Fruit fly (Drosophila melanogaster) whole organism, embryonic: ENCODE data around the gene fd96Cb.

Experiments used
- Bteb2 ChIP-seq: fragments of 200-800 bp; sonication (Bioruptor generic); optimal IDR thresholded peaks from 2 replicates; lab custom pipeline; 2016; ENCODE audit warnings: missing biosample characterization, missing genetic modification characterization
- CG10147 ChIP-seq: fragments of 200-800 bp; sonication (Bioruptor generic); optimal IDR thresholded peaks from 2 replicates; lab custom pipeline; 2019; ENCODE audit warnings: missing biosample characterization, mild to moderate bottlenecking, missing genetic modification characterization, moderate library complexity
- CG10543 ChIP-seq: fragments of 200-800 bp; sonication (Bioruptor generic); optimal IDR thresholded peaks from 3 replicates; lab custom pipeline; 2017; ENCODE audit warnings: missing biosample characterization, mild to moderate bottlenecking, missing genetic modification characterization, moderate library complexity
- CG12659 ChIP-seq: fragments of 200-800 bp; sonication (Bioruptor generic); optimal IDR thresholded peaks from 3 replicates; lab custom pipeline; 2017; ENCODE audit warnings: mild to moderate bottlenecking, missing biosample characterization, missing genetic modification reagents, missing genetic modification characterization
- CG12744 ChIP-seq: fragments of 200-800 bp; sonication (Bioruptor generic); optimal IDR thresholded peaks from 2 replicates; lab custom pipeline; 2016; ENCODE audit warnings: missing biosample characterization, missing genetic modification characterization
- CG13296 ChIP-seq: fragments of 200-800 bp; sonication (Bioruptor generic); optimal IDR thresholded peaks from 3 replicates; lab custom pipeline; 2018; ENCODE audit warnings: missing biosample characterization, mild to moderate bottlenecking, missing genetic modification characterization
- CG13424 ChIP-seq: fragments of 200-800 bp; sonication (Bioruptor generic); optimal IDR thresholded peaks from 2 replicates; lab custom pipeline; 2019; ENCODE audit warnings: missing biosample characterization, mild to moderate bottlenecking, missing genetic modification characterization, moderate library complexity
- CG15601 ChIP-seq: fragments of 200-800 bp; sonication (Bioruptor generic); optimal IDR thresholded peaks from 3 replicates; lab custom pipeline; 2019; ENCODE audit warnings: missing biosample characterization, mild to moderate bottlenecking, missing genetic modification characterization, moderate library complexity
- CG1792 ChIP-seq: fragments of 200-800 bp; sonication (Bioruptor generic); optimal IDR thresholded peaks from 2 replicates; lab custom pipeline; 2016; ENCODE audit warnings: missing biosample characterization, missing genetic modification characterization
- CG18262 ChIP-seq: fragments of 200-800 bp; optimal IDR thresholded peaks from 3 replicates; lab custom pipeline; 2019; ENCODE audit warnings: missing biosample characterization, mild to moderate bottlenecking, missing genetic modification characterization, moderate library complexity
- CG18599 ChIP-seq: fragments of 200-800 bp; sonication (Bioruptor generic); optimal IDR thresholded peaks from 3 replicates; lab custom pipeline; 2017; ENCODE audit warnings: missing biosample characterization, missing genetic modification characterization, mild to moderate bottlenecking, moderate library complexity, missing genetic modification reagents
- CG30020 ChIP-seq: fragments of 200-800 bp; optimal IDR thresholded peaks from 2 replicates; lab custom pipeline; 2019; ENCODE audit warnings: missing biosample characterization, mild to moderate bottlenecking, missing genetic modification characterization, moderate library complexity
- CG30403 ChIP-seq: fragments of 200-800 bp; sonication (Bioruptor generic); optimal IDR thresholded peaks from 3 replicates; lab custom pipeline; 2016; ENCODE audit warnings: missing biosample characterization, missing genetic modification characterization
- CG32532 ChIP-seq: fragments of 200-800 bp; sonication (Bioruptor generic); IDR thresholded peaks from 2 replicates; pipeline ENCODE4 v1.3.6; 2022; ENCODE audit warnings: missing biosample characterization, missing genetic modification characterization
- CG6791 ChIP-seq: fragments of 200-800 bp; sonication (Bioruptor generic); IDR thresholded peaks from 3 replicates; pipeline ENCODE4 v1.3.6; 2022; ENCODE audit warnings: missing biosample characterization, missing genetic modification characterization; ENCODE audit not compliant: partially characterized antibody
- CG8290 ChIP-seq, 3 experiments: fragments of 200-800 bp; sonication (Bioruptor generic); optimal IDR thresholded peaks; 2 replicates each; lab custom pipeline; 2016 to 2019; ENCODE audit warnings: missing biosample characterization in 3 of 3, missing genetic modification characterization in 3 of 3, mild to moderate bottlenecking in 2 of 3, moderate library complexity in 1 of 3
- CG9727 ChIP-seq: fragments of 200-800 bp; sonication (Bioruptor generic); optimal IDR thresholded peaks from 3 replicates; lab custom pipeline; 2017; ENCODE audit warnings: missing biosample characterization, mild to moderate bottlenecking, missing genetic modification characterization
- CG9817 ChIP-seq: fragments of 200-800 bp; sonication (Bioruptor generic); optimal IDR thresholded peaks from 2 replicates; lab custom pipeline; 2018; ENCODE audit warnings: missing biosample characterization, mild to moderate bottlenecking, missing genetic modification characterization, moderate library complexity
- Elba2 ChIP-seq: fragments of 200-800 bp; sonication (Bioruptor generic); optimal IDR thresholded peaks from 3 replicates; lab custom pipeline; 2016; ENCODE audit warnings: missing biosample characterization, missing genetic modification characterization
- HLH4C ChIP-seq: fragments of 200-800 bp; sonication (Bioruptor generic); IDR thresholded peaks from 3 replicates; pipeline ENCODE4 v1.3.6; 2022; ENCODE audit warnings: missing biosample characterization, missing genetic modification characterization; ENCODE audit not compliant: partially characterized antibody
- HmgZ ChIP-seq: fragments of 200-800 bp; sonication (Bioruptor generic); optimal IDR thresholded peaks from 2 replicates; lab custom pipeline; 2018; ENCODE audit warnings: missing biosample characterization, mild to moderate bottlenecking, missing genetic modification characterization
- Lim3 ChIP-seq: fragments of 200-800 bp; sonication (Bioruptor generic); IDR thresholded peaks from 2 replicates; pipeline ENCODE4 v1.3.6; 2022; ENCODE audit warnings: missing biosample characterization, missing genetic modification characterization
- Meics ChIP-seq: fragments of 200-800 bp; sonication (Bioruptor generic); optimal IDR thresholded peaks from 2 replicates; lab custom pipeline; 2017; ENCODE audit warnings: missing biosample characterization, mild to moderate bottlenecking, missing genetic modification characterization
- NK7.1 ChIP-seq: fragments of 200-800 bp; sonication (Bioruptor generic); optimal IDR thresholded peaks from 3 replicates; lab custom pipeline; 2016; ENCODE audit warnings: missing biosample characterization, missing genetic modification characterization
- Rfx ChIP-seq: fragments of 200-800 bp; sonication (Bioruptor generic); IDR thresholded peaks from 2 replicates; pipeline ENCODE4 v1.3.6; 2022; ENCODE audit warnings: missing biosample characterization, missing genetic modification characterization
- Scr ChIP-seq: fragments of 200-800 bp; sonication (Bioruptor generic); IDR thresholded peaks from 2 replicates; pipeline ENCODE4 v1.3.6; 2022; ENCODE audit warnings: missing biosample characterization, missing genetic modification characterization; ENCODE audit not compliant: partially characterized antibody
- Sry-β ChIP-seq: fragments of 200-800 bp; sonication (Bioruptor generic); optimal IDR thresholded peaks from 2 replicates; lab custom pipeline; 2018; ENCODE audit warnings: missing biosample characterization, mild to moderate bottlenecking, missing genetic modification characterization, moderate library complexity
- Stat92E ChIP-seq, 3 experiments: fragments of >200 bp in 2 of 3; fragments of 200-800 bp in 1 of 3; sonication (Bioruptor generic) in 1 of 3; optimal IDR thresholded peaks; 2 replicates each; lab custom pipeline; 2017 to 2019; ENCODE audit warnings: missing biosample characterization in 3 of 3, missing genetic modification characterization in 3 of 3, mild to moderate bottlenecking in 1 of 3, moderate library complexity in 1 of 3
- Trl ChIP-seq, 3 experiments: fragments of >200 bp in 2 of 3; fragments of 200-800 bp in 1 of 3; sonication (Bioruptor generic) in 1 of 3; optimal IDR thresholded peaks; 2 replicates in 1 of 3; 3 replicates in 2 of 3; lab custom pipeline; 2016 to 2017; ENCODE audit warnings: missing biosample characterization in 1 of 3, missing genetic modification characterization in 1 of 3
- YL-1 ChIP-seq: fragments of 200-800 bp; sonication (Bioruptor generic); optimal IDR thresholded peaks from 3 replicates; lab custom pipeline; 2017; ENCODE audit warnings: missing biosample characterization, mild to moderate bottlenecking, missing genetic modification characterization
- grau ChIP-seq: fragments of 200-800 bp; optimal IDR thresholded peaks from 3 replicates; lab custom pipeline; 2019; ENCODE audit warnings: missing biosample characterization, mild to moderate bottlenecking, missing genetic modification characterization, moderate library complexity
- grn ChIP-seq: fragments of 200-800 bp; sonication (Bioruptor generic); optimal IDR thresholded peaks from 3 replicates; lab custom pipeline; 2017; ENCODE audit warnings: missing biosample characterization, missing genetic modification characterization
- lola ChIP-seq, 3 experiments: fragments of >200 bp in 2 of 3; fragments of 200-800 bp in 1 of 3; sonication (Bioruptor generic) in 1 of 3; optimal IDR thresholded peaks; 2 replicates each; lab custom pipeline; 2017 to 2019; ENCODE audit warnings: missing biosample characterization in 3 of 3, missing genetic modification characterization in 3 of 3, mild to moderate bottlenecking in 1 of 3, moderate library complexity in 1 of 3
- mld ChIP-seq: fragments of 200-800 bp; sonication (Bioruptor generic); IDR thresholded peaks from 3 replicates; pipeline ENCODE4 v1.3.6; 2022; ENCODE audit warnings: missing biosample characterization, missing genetic modification characterization; ENCODE audit not compliant: partially characterized antibody
- pho ChIP-seq: fragments of 200-800 bp; sonication (Bioruptor generic); optimal IDR thresholded peaks from 2 replicates; lab custom pipeline; 2016; ENCODE audit warnings: missing biosample characterization, missing genetic modification characterization
- ssp ChIP-seq: fragments of 200-800 bp; sonication (Bioruptor generic); IDR thresholded peaks from 2 replicates; pipeline ENCODE4 v1.3.6; 2022; ENCODE audit warnings: missing biosample characterization, missing genetic modification characterization
- tin ChIP-seq: fragments of 200-800 bp; sonication (Bioruptor generic); optimal IDR thresholded peaks from 3 replicates; lab custom pipeline; 2016; ENCODE audit warnings: missing biosample characterization, missing genetic modification characterization
- toy ChIP-seq: fragments of 200-800 bp; sonication (Bioruptor generic); IDR thresholded peaks from 2 replicates; pipeline ENCODE4 v1.3.6; 2022; ENCODE audit warnings: missing biosample characterization, missing genetic modification characterization
- trem ChIP-seq: fragments of 200-800 bp; optimal IDR thresholded peaks from 3 replicates; lab custom pipeline; 2019; ENCODE audit warnings: missing biosample characterization, mild to moderate bottlenecking, missing genetic modification characterization, moderate library complexity

The fd96Cb gene

DNA sequence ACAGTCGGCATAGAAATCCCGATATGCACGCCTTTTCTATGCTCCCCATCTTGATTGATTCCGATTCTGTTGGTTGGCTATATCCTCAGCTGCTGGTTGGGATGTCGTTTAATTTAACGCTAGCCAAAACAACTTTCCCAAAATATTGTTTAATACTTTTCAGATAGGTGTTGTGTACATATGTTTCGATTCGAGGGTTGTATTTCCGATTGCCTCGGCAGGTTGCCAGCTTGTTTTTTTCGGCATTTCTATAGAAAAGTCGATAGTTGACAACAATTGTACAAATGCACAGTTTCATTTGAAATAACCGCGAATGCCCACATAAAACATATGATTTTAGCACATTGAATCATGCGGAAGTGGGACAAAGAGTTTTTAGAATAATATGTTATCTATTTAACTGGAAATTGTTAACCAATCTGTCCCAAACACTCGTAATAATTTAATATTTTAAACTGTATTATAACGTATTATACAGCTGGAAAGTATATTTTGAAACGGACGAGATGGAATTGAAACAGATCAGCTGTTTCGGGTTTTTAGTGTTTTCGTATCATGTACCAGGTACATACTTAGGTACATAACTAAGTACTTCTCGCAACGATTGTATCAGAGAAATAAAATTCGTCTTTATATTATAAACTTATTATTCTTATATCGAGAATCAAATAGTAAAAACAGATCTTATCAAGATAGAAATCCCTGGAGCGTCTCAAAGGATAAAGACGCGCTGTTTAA lies 40.2 kb upstream of the fd96Cb start, which contains the start of gene CG31109 (continued):
- TF ChIP-seq CG13296 (GFP tag; lab: Kevin White, UChicago) (peak; percentile 52), CG30403 (GFP tag; lab: Kevin White, UChicago) (peak; percentile 18), CG15601 (peak; percentile 36), CG8290 (GFP tag; optimal IDR thresholded peaks at IDR 0.05; lab: Kevin White, UChicago) (peak; percentile 84), CG8290 (tag; optimal IDR thresholded peaks at IDR 0.05; lab: Kevin White, UChicago) (peak; percentile 73 to 89), NK7.1 (GFP tag; lab: Kevin White, UChicago) (no peak), Elba2 (GFP tag; lab: Kevin White, UChicago) (no peak), grn (no peak), CG6791 (GFP tag; lab: Robert Waterston, UW) (peak; percentile 37; the same call in 1 of the 3 replicates), Stat92E (GFP tag; optimal IDR thresholded peaks at IDR 0.05; lab: Kevin White, UChicago) (no peak), CG10543 (peak; percentile 26), CG9727 (GFP tag; lab: Kevin White, UChicago) (peak; percentile 2), Scr (peak; percentile 61), CG1792 (no peak), Rfx (GFP tag; lab: Robert Waterston, UW) (peak; percentile 51), lola (GFP tag; optimal IDR thresholded peaks at IDR 0.05; lab: Kevin White, UChicago) (peak in 1 of 3 experiments; percentile 5), mld (GFP tag; lab: Robert Waterston, UW) (0 out of 3 replicates have a peak, but pooled peaks have one; percentile 41), HLH4C (peak; percentile 40; the same call in 1 of the 3 replicates), Sry-β (GFP tag; lab: Kevin White, UChicago) (peak; percentile 12), CG12744 (GFP tag; lab: Kevin White, UChicago) (no peak), pho (GFP tag; lab: Kevin White, UChicago) (no peak), tin (GFP tag; lab: Kevin White, UChicago) (peak; percentile 35), Bteb2 (GFP tag; lab: Kevin White, UChicago) (peak; percentile 7), CG30020 (tag; lab: Kevin White, UChicago) (peak; percentile 92), grau (tag; lab: Kevin White, UChicago) (peak; percentile 39), YL-1 (GFP tag; lab: Kevin White, UChicago) (peak; percentile 54), trem (tag; lab: Kevin White, UChicago) (peak; percentile 80), CG18262 (tag; lab: Kevin White, UChicago) (peak; percentile 33), Trl (optimal IDR thresholded peaks at IDR 0.05; lab: Kevin White, UChicago) (no peak), Trl (GFP tag; optimal IDR thresholded peaks at IDR 0.05; lab: Kevin White, UChicago) (peak; percentile 33), CG9817 (tag; lab: Kevin White, UChicago) (peak; percentile 6), Lim3 (GFP tag; lab: Robert Waterston, UW) (no peak), CG32532 (GFP tag; lab: Robert Waterston, UW) (peak; percentile 31; the same call in 1 of the 2 replicates), CG10147 (GFP tag; lab: Kevin White, UChicago) (peak; percentile 40), toy (GFP tag; lab: Robert Waterston, UW) (no peak), CG13424 (peak; percentile 22), HmgZ (tag; lab: Kevin White, UChicago) (peak; percentile 66), ssp (GFP tag; lab: Robert Waterston, UW) (no peak), CG18599 (GFP tag; lab: Kevin White, UChicago) (peak; percentile 19), CG12659 (GFP tag; lab: Kevin White, UChicago) (peak; percentile 48), Meics (peak; percentile 20)
- TF ChIP-seq, all 482 proteins: peak for 132
